Worm (Caenorhabditis elegans) whole organism, mixed stage, embryonic: ENCODE data around the gene eef-1A.2.

Experiments
- M03D4.4 ChIP-seq: sonication (generic microtip); optimal IDR thresholded peaks from 2 replicates; lab custom pipeline; 2017; ENCODE audit warnings: mild to moderate bottlenecking, missing genetic modification characterization, missing compliant biosample characterization
- bed-3 ChIP-seq: fragments of 200-800 bp; sonication (Bioruptor generic); optimal IDR thresholded peaks from 3 replicates; lab custom pipeline; 2018; ENCODE audit warnings: mild to moderate bottlenecking, missing genetic modification characterization, moderate library complexity, missing compliant biosample characterization
- blmp-1 ChIP-seq: fragments of 150-350 bp; optimal IDR thresholded peaks from 2 replicates; lab custom pipeline; 2014; ENCODE audit warnings: missing biosample characterization, missing genetic modification characterization
- ceh-39 ChIP-seq: fragments of 150-350 bp; optimal IDR thresholded peaks from 2 replicates; lab custom pipeline; 2014; ENCODE audit warnings: missing biosample characterization, missing genetic modification characterization
- ceh-43 ChIP-seq: fragments of 200-800 bp; sonication (Bioruptor generic); optimal IDR thresholded peaks from 2 replicates; lab custom pipeline; 2018; ENCODE audit warnings: mild to moderate bottlenecking, missing genetic modification characterization, moderate library complexity, missing compliant biosample characterization
- ceh-83 ChIP-seq: fragments of 200-800 bp; sonication (Bioruptor generic); optimal IDR thresholded peaks from 2 replicates; lab custom pipeline; 2018; ENCODE audit warnings: mild to moderate bottlenecking, missing genetic modification characterization, missing compliant biosample characterization
- cnd-1 ChIP-seq: fragments of 200-800 bp; sonication (Bioruptor generic); optimal IDR thresholded peaks from 2 replicates; lab custom pipeline; 2018; ENCODE audit warnings: mild to moderate bottlenecking, missing genetic modification characterization, missing compliant biosample characterization
- drap-1 ChIP-seq: fragments of 200-800 bp; sonication (Bioruptor generic); optimal IDR thresholded peaks from 3 replicates; lab custom pipeline; 2018; ENCODE audit warnings: mild to moderate bottlenecking, missing genetic modification characterization, missing compliant biosample characterization
- elt-1 ChIP-seq: sonication (generic microtip); optimal IDR thresholded peaks from 2 replicates; lab custom pipeline; 2017; ENCODE audit warnings: missing genetic modification characterization, mild to moderate bottlenecking, missing compliant biosample characterization, antibody characterized with exemption, moderate library complexity, borderline replicate concordance; ENCODE audit not compliant: insufficient read depth
- elt-3 ChIP-seq: fragments of 150-350 bp; optimal IDR thresholded peaks from 2 replicates; lab custom pipeline; 2014; ENCODE audit warnings: missing biosample characterization, missing genetic modification characterization
- flh-1 ChIP-seq: fragments of 200-800 bp; sonication (Bioruptor generic); optimal IDR thresholded peaks from 2 replicates; lab custom pipeline; 2018; ENCODE audit warnings: mild to moderate bottlenecking, missing genetic modification characterization, moderate library complexity, missing compliant biosample characterization
- ham-2 ChIP-seq: fragments of 200-800 bp; sonication (Bioruptor generic); optimal IDR thresholded peaks from 2 replicates; lab custom pipeline; 2018; ENCODE audit warnings: mild to moderate bottlenecking, missing genetic modification characterization, missing compliant biosample characterization
- hlh-1 ChIP-seq: fragments of 150-350 bp; optimal IDR thresholded peaks from 2 replicates; lab custom pipeline; 2014; ENCODE audit warnings: missing biosample characterization, missing genetic modification reagents, missing genetic modification characterization
- lin-13 ChIP-seq: fragments of 150-350 bp; optimal IDR thresholded peaks from 2 replicates; lab custom pipeline; 2014; ENCODE audit warnings: missing biosample characterization, missing genetic modification characterization
- lin-32 ChIP-seq: fragments of 200-800 bp; sonication (Bioruptor generic); optimal IDR thresholded peaks from 2 replicates; lab custom pipeline; 2018; ENCODE audit warnings: mild to moderate bottlenecking, missing genetic modification characterization, missing compliant biosample characterization
- mep-1 ChIP-seq: fragments of 150-350 bp; optimal IDR thresholded peaks from 2 replicates; lab custom pipeline; 2017; ENCODE audit warnings: missing biosample characterization, missing genetic modification reagents, missing genetic modification characterization, inconsistent platforms
- mls-2 ChIP-seq: sonication (generic microtip); optimal IDR thresholded peaks from 2 replicates; lab custom pipeline; 2016; ENCODE audit warnings: mild to moderate bottlenecking, missing genetic modification characterization, moderate library complexity, missing compliant biosample characterization
- nhr-12 ChIP-seq: fragments of 150-350 bp; optimal IDR thresholded peaks from 2 replicates; lab custom pipeline; 2014; ENCODE audit warnings: missing biosample characterization, missing genetic modification characterization
- nhr-2 ChIP-seq: fragments of 150-350 bp; optimal IDR thresholded peaks from 2 replicates; lab custom pipeline; 2014; ENCODE audit warnings: missing biosample characterization, missing genetic modification characterization
- nhr-237 ChIP-seq: fragments of 150-350 bp; optimal IDR thresholded peaks from 2 replicates; lab custom pipeline; 2014; ENCODE audit warnings: missing biosample characterization, missing genetic modification characterization
- nhr-28 ChIP-seq: fragments of 150-350 bp; optimal IDR thresholded peaks from 2 replicates; lab custom pipeline; 2014; ENCODE audit warnings: missing biosample characterization, missing genetic modification characterization
- pha-4 ChIP-seq: fragments of 150-350 bp; optimal IDR thresholded peaks from 2 replicates; lab custom pipeline; 2018; ENCODE audit warnings: missing biosample characterization, missing genetic modification reagents, missing genetic modification characterization
- sem-2 ChIP-seq: fragments of 200-800 bp; sonication (Bioruptor generic); optimal IDR thresholded peaks from 2 replicates; lab custom pipeline; 2018; ENCODE audit warnings: mild to moderate bottlenecking, missing genetic modification characterization, missing compliant biosample characterization
- snpc-4 ChIP-seq: fragments of 150-350 bp; optimal IDR thresholded peaks from 2 replicates; lab custom pipeline; 2014; ENCODE audit warnings: missing biosample characterization, missing genetic modification characterization
- sptf-1 ChIP-seq: sonication (generic microtip); optimal IDR thresholded peaks from 2 replicates; lab custom pipeline; 2017; ENCODE audit warnings: mild to moderate bottlenecking, missing genetic modification characterization, moderate library complexity, missing compliant biosample characterization
- tbx-8 ChIP-seq: fragments of 200-800 bp; sonication (Bioruptor generic); optimal IDR thresholded peaks from 2 replicates; lab custom pipeline; 2018; ENCODE audit warnings: mild to moderate bottlenecking, missing genetic modification characterization, moderate library complexity, missing compliant biosample characterization
- unc-120 ChIP-seq: sonication (generic microtip); optimal IDR thresholded peaks from 2 replicates; lab custom pipeline; 2017; ENCODE audit warnings: missing genetic modification characterization, missing compliant biosample characterization; ENCODE audit not compliant: poor library complexity, severe bottlenecking
- unc-39 ChIP-seq: fragments of 150-350 bp; optimal IDR thresholded peaks from 2 replicates; lab custom pipeline; 2014; ENCODE audit warnings: missing biosample characterization, missing genetic modification characterization
- unc-62 ChIP-seq: fragments of 150-350 bp; optimal IDR thresholded peaks from 2 replicates; lab custom pipeline; 2014; ENCODE audit warnings: missing biosample characterization, missing genetic modification reagents, missing genetic modification characterization
- zip-8 ChIP-seq: fragments of 150-350 bp; optimal IDR thresholded peaks from 2 replicates; lab custom pipeline; 2014; ENCODE audit warnings: missing biosample characterization, missing genetic modification characterization

Gene eef-1A.2

ce11 chrX:7838582-7838981 is 15.1 kb downstream of the eef-1A.2 start, which contains the start of gene nlp-101:
Gene nlp-101 (plus strand): TSS chrX:7838882.
- TF ChIP-seq mep-1 (tag; lab: Kevin White, UChicago) (no peak), lin-13 (tag; lab: Kevin White, UChicago) (no peak), nhr-28 (tag; lab: Kevin White, UChicago) (no peak), flh-1 (GFP tag; lab: Kevin White, UChicago) (no peak), snpc-4 (no peak), pha-4 (tag; lab: Kevin White, UChicago) (no peak), zip-8 (no peak), ceh-83 (no peak), nhr-237 (no peak), cnd-1 (tag; lab: Kevin White, UChicago) (no peak), drap-1 (GFP tag; lab: Kevin White, UChicago) (no peak), sptf-1 (tag; lab: Kevin White, UChicago) (no peak), elt-3 (tag; lab: Kevin White, UChicago) (no peak), elt-1 (tag; lab: Kevin White, UChicago) (no peak), nhr-12 (tag; lab: Kevin White, UChicago) (no peak), ham-2 (no peak)

- TF ChIP-seq unc-120 (tag; lab: Kevin White, UChicago) (no peak), unc-39 (tag; lab: Kevin White, UChicago) (no peak), ceh-43 (GFP tag; lab: Kevin White, UChicago) (no peak), nhr-237 (no peak), drap-1 (GFP tag; lab: Kevin White, UChicago) (no peak), ceh-83 (no peak), hlh-1 (tag; lab: Kevin White, UChicago) (no peak), M03D4.4 (tag; lab: Kevin White, UChicago) (no peak), mls-2 (no peak), tbx-8 (no peak), nhr-28 (tag; lab: Kevin White, UChicago) (no peak), nhr-12 (tag; lab: Kevin White, UChicago) (no peak), flh-1 (GFP tag; lab: Kevin White, UChicago) (no peak), nhr-2 (tag; lab: Kevin White, UChicago) (no peak), cnd-1 (tag; lab: Kevin White, UChicago) (no peak), blmp-1 (tag; lab: Kevin White, UChicago) (no peak)
Measured at ce11 chrX:7839989-7840388, 16.5 kb downstream of the eef-1A.2 start.

- TF ChIP-seq cnd-1 (tag; lab: Kevin White, UChicago) (no peak), nhr-237 (no peak), nhr-28 (tag; lab: Kevin White, UChicago) (no peak), blmp-1 (tag; lab: Kevin White, UChicago) (no peak), lin-32 (GFP tag; lab: Kevin White, UChicago) (no peak), mep-1 (tag; lab: Kevin White, UChicago) (no peak), lin-13 (tag; lab: Kevin White, UChicago) (no peak), elt-1 (tag; lab: Kevin White, UChicago) (no peak), drap-1 (GFP tag; lab: Kevin White, UChicago) (no peak), mls-2 (no peak), hlh-1 (tag; lab: Kevin White, UChicago) (no peak), ceh-83 (no peak), ceh-43 (GFP tag; lab: Kevin White, UChicago) (no peak), pha-4 (tag; lab: Kevin White, UChicago) (no peak), bed-3 (GFP tag; lab: Kevin White, UChicago) (no peak), unc-120 (tag; lab: Kevin White, UChicago) (no peak), nhr-2 (tag; lab: Kevin White, UChicago) (no peak), elt-3 (tag; lab: Kevin White, UChicago) (no peak)
Measured at ce11 chrX:7842241-7842640, 18.8 kb downstream of the eef-1A.2 start, which contains the start of gene idpp-11. Gene idpp-11 (plus strand): TSS chrX:7842541.

- TF ChIP-seq ham-2 (no peak), zip-8 (no peak), nhr-28 (tag; lab: Kevin White, UChicago) (no peak), unc-62 (GFP tag; lab: Kevin White, UChicago) (no peak), unc-120 (tag; lab: Kevin White, UChicago) (no peak), snpc-4 (no peak), elt-1 (tag; lab: Kevin White, UChicago) (no peak), ceh-39 (tag; lab: Kevin White, UChicago) (no peak), nhr-237 (no peak), M03D4.4 (tag; lab: Kevin White, UChicago) (no peak), elt-3 (tag; lab: Kevin White, UChicago) (no peak), sem-2 (GFP tag; lab: Kevin White, UChicago) (no peak), bed-3 (GFP tag; lab: Kevin White, UChicago) (no peak)
- TF ChIP-seq, all 35 proteins: peak for 0
Measured at ce11 chrX:7847413-7847812, 24.0 kb downstream of the eef-1A.2 start, which contains the start of gene C54D2.6. Gene C54D2.6 (minus strand): TSS chrX:7847513.
